Worm (Caenorhabditis elegans) whole organism, L4 larva: ENCODE results near the gene pitp-1.

Experiments
- D1046.2 ChIP-seq: fragments of 200-800 bp; sonication (Bioruptor generic); IDR thresholded peaks from 2 replicates; pipeline ENCODE4 v1.3.6; 2022; ENCODE audit warnings: missing genetic modification characterization, missing compliant biosample characterization
- F26F4.8 ChIP-seq: fragments of 200-800 bp; sonication (Bioruptor generic); conservative IDR thresholded peaks from 2 replicates; pipeline ENCODE4 v1.3.6; 2022; ENCODE audit warnings: missing genetic modification characterization, missing compliant biosample characterization
- F37D6.2 ChIP-seq: sonication (generic microtip); optimal IDR thresholded peaks from 2 replicates; lab custom pipeline; 2016; ENCODE audit warnings: mild to moderate bottlenecking, missing genetic modification characterization, missing compliant biosample characterization
- F44E2.7 ChIP-seq: fragments of 200-800 bp; sonication (Bioruptor generic); IDR thresholded peaks from 2 replicates; pipeline ENCODE4 v2.1.2; 2022; ENCODE audit warnings: missing genetic modification characterization, missing compliant biosample characterization
- F49E8.2 ChIP-seq: sonication (generic microtip); optimal IDR thresholded peaks from 2 replicates; lab custom pipeline; 2016; ENCODE audit warnings: missing compliant biosample characterization, mild to moderate bottlenecking, missing genetic modification characterization, borderline replicate concordance
- R02D3.7 ChIP-seq: fragments of 150-350 bp; sonication (generic microtip); optimal IDR thresholded peaks from 3 replicates; lab custom pipeline; 2014; ENCODE audit warnings: missing biosample characterization, missing genetic modification characterization
- Y105C5A.15 ChIP-seq: fragments of 200-800 bp; sonication (Bioruptor generic); IDR thresholded peaks from 2 replicates; pipeline ENCODE4 v1.3.6; 2022; ENCODE audit warnings: missing genetic modification characterization, missing compliant biosample characterization
- Y48G9A.11 ChIP-seq: fragments of 200-800 bp; sonication (Bioruptor generic); IDR thresholded peaks from 2 replicates; pipeline ENCODE4 v1.3.6; 2022; ENCODE audit warnings: missing genetic modification reagents, missing genetic modification characterization, missing compliant biosample characterization
- Y5F2A.4 ChIP-seq: fragments of 200-800 bp; sonication (Bioruptor generic); optimal IDR thresholded peaks from 2 replicates; lab custom pipeline; 2018; ENCODE audit warnings: mild to moderate bottlenecking, missing genetic modification characterization, missing compliant biosample characterization
- ZK546.5 ChIP-seq, 2 experiments: sonication (generic microtip); optimal IDR thresholded peaks; 2 replicates each; lab custom pipeline; 2017; ENCODE audit warnings: missing biosample characterization in 2 of 2, missing genetic modification characterization in 2 of 2
- aha-1 ChIP-seq: fragments of 150-350 bp; peaks from one replicate; lab custom pipeline; 2014; ENCODE audit warnings: missing biosample characterization, missing genetic modification characterization
- attf-4 ChIP-seq: sonication (generic microtip); optimal IDR thresholded peaks from 3 replicates; lab custom pipeline; 2017; ENCODE audit warnings: missing biosample characterization, missing genetic modification characterization
- ceh-62 ChIP-seq: sonication (generic microtip); optimal IDR thresholded peaks from 2 replicates; lab custom pipeline; 2017; ENCODE audit warnings: missing biosample characterization, missing genetic modification characterization
- cey-2 ChIP-seq: sonication (generic microtip); optimal IDR thresholded peaks from 3 replicates; lab custom pipeline; 2017; ENCODE audit warnings: missing genetic modification characterization, mild to moderate bottlenecking, missing compliant biosample characterization, antibody characterized with exemption, borderline replicate concordance; ENCODE audit not compliant: insufficient read depth
- ctbp-1 ChIP-seq: fragments of 200-800 bp; sonication (Bioruptor generic); IDR thresholded peaks from 2 replicates; pipeline ENCODE4 v1.3.6; 2022; ENCODE audit warnings: missing genetic modification reagents, missing genetic modification characterization, missing compliant biosample characterization
- daf-12 ChIP-seq: fragments of 150-350 bp; optimal IDR thresholded peaks from 2 replicates; lab custom pipeline; 2014; ENCODE audit warnings: missing biosample characterization, missing genetic modification reagents, missing genetic modification characterization
- daf-16 ChIP-seq, 3 experiments: sonication (generic microtip); optimal IDR thresholded peaks; 2 replicates each; lab custom pipeline; 2016 to 2017; ENCODE audit warnings: missing genetic modification characterization in 3 of 3, missing genetic modification reagents in 3 of 3, mild to moderate bottlenecking in 2 of 3, missing compliant biosample characterization in 2 of 3, missing biosample characterization in 1 of 3, moderate library complexity in 1 of 3
- daf-19 ChIP-seq: fragments of 200-800 bp; sonication (Bioruptor generic); conservative IDR thresholded peaks from 2 replicates; pipeline ENCODE4 v1.3.6; 2022; ENCODE audit warnings: missing genetic modification characterization, missing compliant biosample characterization
- dmd-6 ChIP-seq: fragments of 200-800 bp; sonication (Bioruptor generic); IDR thresholded peaks from 2 replicates; pipeline ENCODE4 v1.3.6; 2022; ENCODE audit warnings: missing genetic modification reagents, missing genetic modification characterization, missing compliant biosample characterization
- dmd-9 ChIP-seq: fragments of 200-800 bp; sonication (Bioruptor generic); IDR thresholded peaks from 2 replicates; pipeline ENCODE4 v1.3.6; 2022; ENCODE audit warnings: missing genetic modification reagents, missing genetic modification characterization, missing compliant biosample characterization
- dpl-1 ChIP-seq: fragments of 150-350 bp; optimal IDR thresholded peaks from 2 replicates; lab custom pipeline; 2014; ENCODE audit warnings: missing biosample characterization, missing genetic modification reagents, missing genetic modification characterization
- dve-1 ChIP-seq: sonication (generic microtip); optimal IDR thresholded peaks from 2 replicates; lab custom pipeline; 2017; ENCODE audit warnings: antibody characterized with exemption, mild to moderate bottlenecking, missing genetic modification characterization, missing compliant biosample characterization; ENCODE audit not compliant: insufficient read depth
- fkh-10 ChIP-seq: fragments of 150-350 bp; optimal IDR thresholded peaks from 2 replicates; lab custom pipeline; 2014; ENCODE audit warnings: missing biosample characterization, missing genetic modification reagents, missing genetic modification characterization
- hlh-11 ChIP-seq: fragments of 200-800 bp; sonication (Bioruptor generic); optimal IDR thresholded peaks from 2 replicates; lab custom pipeline; 2018; ENCODE audit warnings: mild to moderate bottlenecking, missing genetic modification characterization, missing compliant biosample characterization
- hlh-30 ChIP-seq: sonication (generic microtip); optimal IDR thresholded peaks from 2 replicates; lab custom pipeline; 2017; ENCODE audit warnings: antibody characterized with exemption, mild to moderate bottlenecking, missing genetic modification characterization, missing compliant biosample characterization; ENCODE audit not compliant: insufficient read depth
- lim-7 ChIP-seq: fragments of 200-800 bp; sonication (Bioruptor generic); IDR thresholded peaks from 2 replicates; pipeline ENCODE4 v1.3.6; 2022; ENCODE audit warnings: missing genetic modification characterization, missing compliant biosample characterization
- lin-1 ChIP-seq: fragments of 200-800 bp; sonication (Bioruptor generic); IDR thresholded peaks from 2 replicates; pipeline ENCODE4 v1.3.6; 2022; ENCODE audit warnings: missing genetic modification reagents, missing genetic modification characterization, missing compliant biosample characterization
- lsy-2 ChIP-seq, 2 experiments: fragments of 150-350 bp in 1 of 2; sonication (generic microtip) in 1 of 2; optimal IDR thresholded peaks; 2 replicates each; lab custom pipeline; 2014 to 2017; ENCODE audit warnings: missing biosample characterization in 2 of 2, missing genetic modification characterization in 2 of 2
- mep-1 ChIP-seq: fragments of 150-350 bp; sonication (generic microtip); optimal IDR thresholded peaks from 3 replicates; lab custom pipeline; 2014; ENCODE audit warnings: missing biosample characterization, missing genetic modification characterization
- mes-2 ChIP-seq: sonication (generic microtip); optimal IDR thresholded peaks from 2 replicates; lab custom pipeline; 2016; ENCODE audit warnings: missing genotype, mild to moderate bottlenecking, missing genetic modification characterization, missing compliant biosample characterization; ENCODE audit not compliant: poor library complexity, severe bottlenecking
- mxl-3 ChIP-seq: fragments of 200-800 bp; sonication (Bioruptor generic); optimal IDR thresholded peaks from 2 replicates; lab custom pipeline; 2018; ENCODE audit warnings: mild to moderate bottlenecking, missing genetic modification characterization, missing compliant biosample characterization
- nhr-10 ChIP-seq: fragments of 150-350 bp; optimal IDR thresholded peaks from 2 replicates; lab custom pipeline; 2014; ENCODE audit warnings: missing biosample characterization, missing genetic modification characterization
- nhr-102 ChIP-seq: sonication (generic microtip); optimal IDR thresholded peaks from 2 replicates; lab custom pipeline; 2016; ENCODE audit warnings: mild to moderate bottlenecking, missing genetic modification characterization, moderate library complexity, missing compliant biosample characterization
- nhr-28 ChIP-seq: fragments of 150-350 bp; optimal IDR thresholded peaks from 2 replicates; lab custom pipeline; 2014; ENCODE audit warnings: missing biosample characterization, missing genetic modification characterization
- nhr-41 ChIP-seq: fragments of 200-800 bp; sonication (Bioruptor generic); IDR thresholded peaks from 2 replicates; pipeline ENCODE4 v1.3.6; 2022; ENCODE audit warnings: missing genetic modification reagents, missing genetic modification characterization, missing compliant biosample characterization
- nhr-42 ChIP-seq: fragments of 200-800 bp; sonication (Bioruptor generic); IDR thresholded peaks from 2 replicates; pipeline ENCODE4 v1.3.6; 2022; ENCODE audit warnings: missing genetic modification characterization, missing compliant biosample characterization
- nhr-48 ChIP-seq: sonication (generic microtip); optimal IDR thresholded peaks from 2 replicates; lab custom pipeline; 2016; ENCODE audit warnings: mild to moderate bottlenecking, missing genetic modification characterization, missing compliant biosample characterization
- nhr-77 ChIP-seq: fragments of 150-350 bp; optimal IDR thresholded peaks from 2 replicates; lab custom pipeline; 2014; ENCODE audit warnings: missing biosample characterization, missing genetic modification characterization
- pha-4 ChIP-seq, 2 experiments: fragments of 150-350 bp in 1 of 2; fragments of 200-800 bp in 1 of 2; sonication (Bioruptor generic) in 1 of 2; IDR thresholded peaks in 1 of 2; optimal IDR thresholded peaks in 1 of 2; 2 replicates each; pipeline versions ENCODE4 v1.3.6 to Lab custom; 2014 to 2022; ENCODE audit warnings: missing genetic modification characterization in 2 of 2, missing genetic modification reagents in 2 of 2, missing biosample characterization in 1 of 2, missing compliant biosample characterization in 1 of 2
- php-3 ChIP-seq: fragments of 200-800 bp; sonication (Bioruptor generic); IDR thresholded peaks from 2 replicates; pipeline ENCODE4 v1.3.6; 2022; ENCODE audit warnings: missing genetic modification reagents, missing genetic modification characterization, missing compliant biosample characterization
- pqm-1 ChIP-seq: sonication (generic microtip); optimal IDR thresholded peaks from 2 replicates; lab custom pipeline; 2017; ENCODE audit warnings: missing biosample characterization, missing genetic modification characterization
- rbr-2 ChIP-seq: sonication (generic microtip); optimal IDR thresholded peaks from 2 replicates; lab custom pipeline; 2016; ENCODE audit warnings: missing genotype, missing genetic modification characterization, missing compliant biosample characterization
- spr-1 ChIP-seq: sonication (generic microtip); optimal IDR thresholded peaks from 2 replicates; lab custom pipeline; 2016; ENCODE audit warnings: mild to moderate bottlenecking, missing genetic modification characterization, missing compliant biosample characterization
- spr-3 ChIP-seq: fragments of 200-800 bp; sonication (Bioruptor generic); optimal IDR thresholded peaks from 2 replicates; lab custom pipeline; 2018; ENCODE audit warnings: mild to moderate bottlenecking, missing genetic modification characterization, missing compliant biosample characterization
- tra-1 ChIP-seq: fragments of 200-800 bp; sonication (Bioruptor generic); IDR thresholded peaks from 2 replicates; pipeline ENCODE4 v1.3.6; 2022; ENCODE audit warnings: missing genetic modification reagents, missing genetic modification characterization, missing compliant biosample characterization
- unc-130 ChIP-seq: sonication (generic microtip); optimal IDR thresholded peaks from 2 replicates; lab custom pipeline; 2016; ENCODE audit warnings: missing genetic modification reagents, missing genetic modification characterization, missing compliant biosample characterization
- zag-1 ChIP-seq: fragments of 150-350 bp; optimal IDR thresholded peaks from 2 replicates; lab custom pipeline; 2014; ENCODE audit warnings: missing biosample characterization, missing genetic modification characterization
- zfp-2 ChIP-seq: sonication (generic microtip); optimal IDR thresholded peaks from 2 replicates; lab custom pipeline; 2016; ENCODE audit warnings: mild to moderate bottlenecking, missing genetic modification characterization, missing compliant biosample characterization
- zip-11 ChIP-seq: fragments of 200-800 bp; sonication (Bioruptor generic); IDR thresholded peaks from 2 replicates; pipeline ENCODE4 v1.3.6; 2022; ENCODE audit warnings: missing genetic modification characterization, missing compliant biosample characterization
- ztf-7 ChIP-seq: fragments of 150-350 bp; optimal IDR thresholded peaks from 2 replicates; lab custom pipeline; 2014; ENCODE audit warnings: missing biosample characterization, missing genetic modification characterization

pitp-1 gene

ce11 chrIII:3529744-3530208 lies at the start of gene pitp-1:
TSS of gene pitp-1 (minus strand) at chrIII:3529794.
- TF ChIP-seq hlh-30 (tag; lab: Kevin White, UChicago) = no peak
- no peak for TF ChIP-seq nhr-42 (GFP tag; lab: Robert Waterston, UW)
- TF ChIP-seq dpl-1 (GFP tag; lab: Kevin White, UChicago) = no peak
- TF ChIP-seq unc-130 (GFP tag; lab: Kevin White, UChicago) = no peak
- no peak for TF ChIP-seq daf-19 (GFP tag; lab: Robert Waterston, UW)
- TF ChIP-seq mxl-3 (GFP tag; lab: Kevin White, UChicago) = no peak
- TF ChIP-seq lin-1 = no peak
- peak; percentile 44 for TF ChIP-seq hlh-11
- TF ChIP-seq aha-1 (tag; lab: Kevin White, UChicago) = peak; percentile 3
- no peak for TF ChIP-seq daf-16 (GFP tag; optimal IDR thresholded peaks at IDR 0.05; lab: Kevin White, UChicago)
- peak; percentile 43 for TF ChIP-seq daf-16 (tag; optimal IDR thresholded peaks at IDR 0.05; lab: Kevin White, UChicago)
- TF ChIP-seq nhr-10 (tag; lab: Kevin White, UChicago) = no peak
- TF ChIP-seq nhr-41 (GFP tag; lab: Robert Waterston, UW) = no peak
- no peak for TF ChIP-seq lsy-2 (tag; optimal IDR thresholded peaks at IDR 0.05; lab: Kevin White, UChicago)
- TF ChIP-seq F49E8.2 = no peak
- TF ChIP-seq lim-7 = no peak
- no peak for TF ChIP-seq zag-1 (tag; lab: Kevin White, UChicago)
- no peak for TF ChIP-seq zfp-2
- TF ChIP-seq cey-2 = no peak
- TF ChIP-seq dmd-9 (GFP tag; lab: Robert Waterston, UW) = no peak
- no peak for TF ChIP-seq ZK546.5 (tag; optimal IDR thresholded peaks at IDR 0.05; lab: Kevin White, UChicago)
- TF ChIP-seq attf-4 (tag; lab: Kevin White, UChicago) = no peak
- 0 out of 2 replicates have a peak, but pooled peaks have one; percentile 10 for TF ChIP-seq php-3 (GFP tag; lab: Robert Waterston, UW)
- TF ChIP-seq nhr-48 = peak; percentile 78
- peak; percentile 10 for TF ChIP-seq nhr-77 (tag; lab: Kevin White, UChicago)
- peak; percentile 8 for TF ChIP-seq mep-1 (tag; lab: Kevin White, UChicago)
- TF ChIP-seq ctbp-1 (GFP tag; lab: Robert Waterston, UW) = no peak
- no peak for TF ChIP-seq spr-3
- no peak for TF ChIP-seq Y48G9A.11 (GFP tag; lab: Robert Waterston, UW)
- TF ChIP-seq F37D6.2 = no peak
- no peak for TF ChIP-seq spr-1 (tag; lab: Kevin White, UChicago)
- TF ChIP-seq D1046.2 = no peak
- TF ChIP-seq nhr-102 (tag; lab: Kevin White, UChicago) = no peak
- TF ChIP-seq F44E2.7 = no peak
- TF ChIP-seq pha-4 (GFP tag; IDR thresholded peaks at IDR 0.05; lab: Robert Waterston, UW) = no peak
- no peak for TF ChIP-seq pha-4 (tag; optimal IDR thresholded peaks at IDR 0.05; lab: Kevin White, UChicago)
- no peak for TF ChIP-seq zip-11 (GFP tag; lab: Robert Waterston, UW)
- TF ChIP-seq dmd-6 (GFP tag; lab: Robert Waterston, UW) = peak; percentile 93
- peak; percentile 49 for TF ChIP-seq nhr-28 (tag; lab: Kevin White, UChicago)
- TF ChIP-seq ztf-7 (tag; lab: Kevin White, UChicago) = no peak
- TF ChIP-seq daf-12 (tag; lab: Kevin White, UChicago) = no peak
- no peak for TF ChIP-seq ceh-62
- TF ChIP-seq fkh-10 (GFP tag; lab: Kevin White, UChicago) = no peak
- no peak for TF ChIP-seq R02D3.7
- TF ChIP-seq tra-1 (GFP tag; lab: Robert Waterston, UW) = no peak
- peak; percentile 41 for TF ChIP-seq pqm-1
- no peak for TF ChIP-seq Y5F2A.4 (GFP tag; lab: Kevin White, UChicago)
- TF ChIP-seq F26F4.8 (GFP tag; lab: Robert Waterston, UW) = no peak
- TF ChIP-seq rbr-2 (tag; lab: Kevin White, UChicago) = no peak
- TF ChIP-seq dve-1 (tag; lab: Kevin White, UChicago) = peak; percentile 57
- no peak for TF ChIP-seq mes-2 (tag; lab: Kevin White, UChicago)
- TF ChIP-seq Y105C5A.15 (GFP tag; lab: Robert Waterston, UW) = no peak
